Worm (Caenorhabditis elegans): ENCODE data around the gene nhr-168.
A peak's percentile ranks its signal among the peaks of the same experiment; 100 is the strongest.

Gene nhr-168

ce11 chrV:13369663-13370062 is 36.0 kb upstream of the nhr-168 start:
- TF ChIP-seq ces-1 (GFP tag; optimal IDR thresholded peaks at IDR 0.05) (no peak), egl-13 (tag; optimal IDR thresholded peaks at IDR 0.05) (no peak), efl-1 (optimal IDR thresholded peaks at IDR 0.05) (no peak), efl-1 (GFP tag; optimal IDR thresholded peaks at IDR 0.05 in 1 of 2) (peak in 1 of 2 experiments; percentile 93), elt-3 (tag; optimal IDR thresholded peaks at IDR 0.05) (no peak), ceh-63 (GFP tag; optimal IDR thresholded peaks at IDR 0.05) (no peak), ceh-90 (tag; optimal IDR thresholded peaks at IDR 0.05) (no peak), elt-2 (tag; optimal IDR thresholded peaks at IDR 0.05) (peak; percentile 81), tbx-2 (tag; optimal IDR thresholded peaks at IDR 0.05) (no peak), vab-15 (tag; optimal IDR thresholded peaks at IDR 0.05) (no peak), lin-14 (GFP tag; optimal IDR thresholded peaks at IDR 0.05) (no peak), irx-1 (tag; optimal IDR thresholded peaks at IDR 0.05) (no peak), grh-1 (GFP tag; IDR thresholded peaks at IDR 0.05) (peak; percentile 16; the same call in 1 of the 2 replicates), mep-1 (tag; optimal IDR thresholded peaks at IDR 0.05) (no peak), lin-35 (GFP tag; optimal IDR thresholded peaks at IDR 0.05) (peak in 1 of 2 experiments; percentile 0), unc-30 (tag; optimal IDR thresholded peaks at IDR 0.05) (no peak)

- TF ChIP-seq egl-27 (tag; optimal IDR thresholded peaks at IDR 0.05) = no peak
- no peak for TF ChIP-seq unc-86 (tag; optimal IDR thresholded peaks at IDR 0.05)
- no peak for TF ChIP-seq ceh-82 (tag; optimal IDR thresholded peaks at IDR 0.05)
- no peak for TF ChIP-seq mef-2 (tag; optimal IDR thresholded peaks at IDR 0.05)
- no peak for TF ChIP-seq fkh-10 (GFP tag; optimal IDR thresholded peaks at IDR 0.05)
- TF ChIP-seq pqm-1 (tag; optimal IDR thresholded peaks at IDR 0.05) = no peak
- no peak for TF ChIP-seq jun-1 (tag; optimal IDR thresholded peaks at IDR 0.05)
- no peak for TF ChIP-seq lin-14 (GFP tag; optimal IDR thresholded peaks at IDR 0.05)
- no peak for TF ChIP-seq fos-1 (tag; optimal IDR thresholded peaks at IDR 0.05)
- no peak for TF ChIP-seq alr-1 (tag; optimal IDR thresholded peaks at IDR 0.05; ENCODE audit: borderline replicate concordance)
- no peak for TF ChIP-seq elt-3 (tag; optimal IDR thresholded peaks at IDR 0.05)
- TF ChIP-seq mdl-1 (tag; optimal IDR thresholded peaks at IDR 0.05) = no peak
- no peak for TF ChIP-seq unc-98 (GFP tag; IDR thresholded peaks at IDR 0.05)
- no peak for TF ChIP-seq nhr-237 (tag; optimal IDR thresholded peaks at IDR 0.05)
- TF ChIP-seq mep-1 (tag; optimal IDR thresholded peaks at IDR 0.05) = no peak
- no peak for TF ChIP-seq Y116A8C.19 (tag; optimal IDR thresholded peaks at IDR 0.05; ENCODE audit: borderline replicate concordance)
- no peak for TF ChIP-seq egl-13 (tag; optimal IDR thresholded peaks at IDR 0.05)
- no peak for TF ChIP-seq ama-1 (optimal IDR thresholded peaks at IDR 0.05)
Observed at ce11 chrV:13367024-13367423, 33.4 kb upstream of the nhr-168 start, which contains the start of gene srx-125. Gene srx-125 (plus strand): TSS chrV:13367324.

ce11 chrV:13366488-13366887 is 32.8 kb upstream of the nhr-168 start:
- no peak for TF ChIP-seq pag-3 (tag; optimal IDR thresholded peaks at IDR 0.05; ENCODE audit: borderline replicate concordance, insufficient read depth)
- peak; percentile 2 for TF ChIP-seq lin-39 (tag; optimal IDR thresholded peaks at IDR 0.05)
- peak; percentile 40 for TF ChIP-seq nhr-71 (tag; optimal IDR thresholded peaks at IDR 0.05)
- no peak for TF ChIP-seq mdl-1 (tag; optimal IDR thresholded peaks at IDR 0.05)
- no peak for TF ChIP-seq ceh-90 (tag; optimal IDR thresholded peaks at IDR 0.05)
- no peak for TF ChIP-seq ceh-8 (GFP tag; optimal IDR thresholded peaks at IDR 0.05)
- no peak for TF ChIP-seq F16B12.6 (tag; optimal IDR thresholded peaks at IDR 0.05)
- peak; percentile 13 for TF ChIP-seq nhr-237 (tag; optimal IDR thresholded peaks at IDR 0.05)
- no peak for TF ChIP-seq unc-62 (GFP tag; optimal IDR thresholded peaks at IDR 0.05)
- peak; percentile 46 for TF ChIP-seq fkh-8 (tag; optimal IDR thresholded peaks at IDR 0.05)
- peak; percentile 1 to 9 for TF ChIP-seq lsy-2 (tag; optimal IDR thresholded peaks at IDR 0.05)
- no peak for TF ChIP-seq C34B4.2 (tag; optimal IDR thresholded peaks at IDR 0.05)
- no peak for TF ChIP-seq snu-23 (GFP tag; optimal IDR thresholded peaks at IDR 0.05)
- TF ChIP-seq hlh-4 (tag; optimal IDR thresholded peaks at IDR 0.05) = peak; percentile 65
- peak; percentile 58 for TF ChIP-seq nhr-47 (tag; optimal IDR thresholded peaks at IDR 0.05)
- no peak for TF ChIP-seq xbp-1 (tag; optimal IDR thresholded peaks at IDR 0.05)
